Fruit fly (Drosophila melanogaster) whole organism, wandering third instar larva: ENCODE results near the gene Remo.

Experiments used
- CG9705 ChIP-seq: fragments of 200-800 bp; sonication (Bioruptor generic); optimal IDR thresholded peaks from 2 replicates; lab custom pipeline; 2018; ENCODE audit warnings: missing biosample characterization, mild to moderate bottlenecking, missing genetic modification characterization
- CrebA ChIP-seq: fragments of 200-800 bp; sonication (Bioruptor generic); optimal IDR thresholded peaks from 2 replicates; lab custom pipeline; 2016; ENCODE audit warnings: missing biosample characterization, mild to moderate bottlenecking, missing genetic modification characterization, borderline replicate concordance
- GATAd ChIP-seq: sonication (Bioruptor generic); optimal IDR thresholded peaks from 2 replicates; lab custom pipeline; 2016; ENCODE audit warnings: missing biosample characterization, missing genetic modification characterization
- Mio ChIP-seq: sonication (Bioruptor generic); optimal IDR thresholded peaks from 2 replicates; lab custom pipeline; 2016; ENCODE audit warnings: missing biosample characterization, missing genetic modification characterization
- OdsH ChIP-seq: fragments of 200-800 bp; sonication (Bioruptor generic); optimal IDR thresholded peaks from 2 replicates; lab custom pipeline; 2016; ENCODE audit warnings: missing biosample characterization, mild to moderate bottlenecking, missing genetic modification characterization
- br ChIP-seq: fragments of 200-800 bp; sonication (Bioruptor generic); optimal IDR thresholded peaks from 2 replicates; lab custom pipeline; 2016; ENCODE audit warnings: missing biosample characterization, missing genetic modification characterization
- ey ChIP-seq: fragments of 200-800 bp; sonication (Bioruptor generic); optimal IDR thresholded peaks from 2 replicates; lab custom pipeline; 2016; ENCODE audit warnings: missing biosample characterization, missing genetic modification characterization
- h ChIP-seq: fragments of 200-800 bp; sonication (Bioruptor generic); optimal IDR thresholded peaks from 3 replicates; lab custom pipeline; 2016; ENCODE audit warnings: missing biosample characterization, mild to moderate bottlenecking, missing genetic modification characterization
- jim ChIP-seq: fragments of 175-275, 200-325 bp; sonication (Bioruptor generic); optimal IDR thresholded peaks from 2 replicates; lab custom pipeline; 2016; ENCODE audit warnings: missing biosample characterization, mild to moderate bottlenecking, missing genetic modification characterization
- pan ChIP-seq: fragments of >200 bp; optimal IDR thresholded peaks from 2 replicates; lab custom pipeline; 2017
- psq ChIP-seq: fragments of 200-800 bp; sonication (Bioruptor generic); optimal IDR thresholded peaks from 3 replicates; lab custom pipeline; 2017; ENCODE audit warnings: missing biosample characterization, mild to moderate bottlenecking, missing genetic modification characterization, moderate library complexity
- rgr ChIP-seq: fragments of 200-800 bp; sonication (Bioruptor generic); optimal IDR thresholded peaks from 3 replicates; lab custom pipeline; 2016; ENCODE audit warnings: missing biosample characterization, mild to moderate bottlenecking, missing genetic modification characterization
- sv ChIP-seq: fragments of 200-800 bp; sonication (Bioruptor generic); optimal IDR thresholded peaks from 3 replicates; lab custom pipeline; 2016; ENCODE audit warnings: missing biosample characterization, missing genetic modification characterization
- tai ChIP-seq: sonication (Bioruptor generic); optimal IDR thresholded peaks from 2 replicates; lab custom pipeline; 2016; ENCODE audit warnings: missing biosample characterization, missing genetic modification characterization

DNA sequence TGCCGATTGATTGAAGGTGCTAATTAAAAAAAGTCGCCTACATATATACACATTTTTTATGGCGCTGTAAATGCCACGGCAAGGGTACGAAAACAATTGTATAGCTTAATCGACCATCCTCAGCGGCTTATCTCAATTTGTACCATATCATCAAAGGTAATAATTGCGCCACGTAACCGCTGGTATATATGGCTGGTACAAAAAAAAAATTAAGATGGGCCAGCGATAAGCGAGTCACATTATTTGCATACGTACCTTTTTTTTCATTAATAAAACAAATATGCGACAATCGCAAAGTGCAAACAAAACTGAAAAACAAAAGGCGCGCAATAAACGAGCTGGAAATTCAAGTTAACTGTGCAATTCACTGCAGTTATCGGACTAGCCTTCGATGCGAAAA is 33.4 kb upstream of the Remo start:
- TF ChIP-seq GATAd (no peak), CrebA (GFP tag; lab: Kevin White, UChicago) (peak; percentile 59), tai (GFP tag; lab: Kevin White, UChicago) (peak; percentile 2), rgr (peak; percentile 72), jim (GFP tag; lab: Kevin White, UChicago) (no peak), ey (GFP tag; lab: Kevin White, UChicago) (peak; percentile 7), psq (GFP tag; lab: Kevin White, UChicago) (peak; percentile 7), sv (GFP tag; lab: Kevin White, UChicago) (no peak), pan (no peak), h (peak; percentile 74), OdsH (GFP tag; lab: Kevin White, UChicago) (peak; percentile 55), CG9705 (GFP tag; lab: Kevin White, UChicago) (peak; percentile 8), Mio (GFP tag; lab: Kevin White, UChicago) (no peak), br (no peak)
